Worm (Caenorhabditis elegans): ENCODE results near the gene F20A1.4.

F20A1.4 gene

ce11 chrV:7050153-7050552, 28.5 kb upstream of the F20A1.4 start:
- TF ChIP-seq sem-4 (tag; optimal IDR thresholded peaks at IDR 0.05) (no peak), lin-13 (GFP tag; optimal IDR thresholded peaks at IDR 0.05) (no peak), ceh-16 (tag; optimal IDR thresholded peaks at IDR 0.05) (no peak), nhr-77 (tag; optimal IDR thresholded peaks at IDR 0.05) (no peak), lin-39 (tag; optimal IDR thresholded peaks at IDR 0.05) (no peak)

ce11 chrV:7047512-7047911, 25.8 kb upstream of the F20A1.4 start, which contains the start of gene F20A1.8:
Gene F20A1.8 (minus strand): TSS chrV:7047612.
- no peak for TF ChIP-seq ztf-4 (tag; optimal IDR thresholded peaks at IDR 0.05)
- TF ChIP-seq aly-2 (tag; optimal IDR thresholded peaks at IDR 0.05): no peak
- no peak for TF ChIP-seq unc-62 (GFP tag; optimal IDR thresholded peaks at IDR 0.05)
- no peak for TF ChIP-seq sem-4 (tag; optimal IDR thresholded peaks at IDR 0.05)
- no peak for TF ChIP-seq lin-11 (tag; optimal IDR thresholded peaks at IDR 0.05)

ce11 chrV:7046005-7046404, 24.3 kb upstream of the F20A1.4 start, which contains the start of gene F20A1.2:
Gene F20A1.2 (plus strand): TSS chrV:7046305.
- TF ChIP-seq egl-27 (tag; optimal IDR thresholded peaks at IDR 0.05) (no peak), ztf-4 (tag; optimal IDR thresholded peaks at IDR 0.05) (no peak), unc-39 (tag; optimal IDR thresholded peaks at IDR 0.05) (no peak), blmp-1 (tag; optimal IDR thresholded peaks at IDR 0.05; ENCODE audit: insufficient read depth) (no peak), C34F6.9 (tag; optimal IDR thresholded peaks at IDR 0.05) (no peak)

ce11 chrV:7036475-7036874, 14.8 kb upstream of the F20A1.4 start, which contains the start of gene twk-11:
Gene twk-11 (minus strand): TSS chrV:7036575.
- TF ChIP-seq nhr-77 (tag; optimal IDR thresholded peaks at IDR 0.05) (no peak), nhr-11 (tag; optimal IDR thresholded peaks at IDR 0.05) (no peak), F13H6.1 (tag; optimal IDR thresholded peaks at IDR 0.05) (no peak), fos-1 (tag; optimal IDR thresholded peaks at IDR 0.05) (no peak), sma-9 (GFP tag; optimal IDR thresholded peaks at IDR 0.05) (no peak), sma-9 (tag; optimal IDR thresholded peaks at IDR 0.05) (no peak), egl-27 (tag; optimal IDR thresholded peaks at IDR 0.05) (no peak)

- TF ChIP-seq nhr-11 (tag; optimal IDR thresholded peaks at IDR 0.05): no peak
- TF ChIP-seq skn-1 (tag; optimal IDR thresholded peaks at IDR 0.05): no peak
- no peak for TF ChIP-seq ztf-1 (GFP tag; conservative IDR thresholded peaks at IDR 0.05)
- TF ChIP-seq lin-39 (tag; optimal IDR thresholded peaks at IDR 0.05): no peak
- no peak for TF ChIP-seq peb-1 (tag; optimal IDR thresholded peaks at IDR 0.05)
- no peak for TF ChIP-seq nhr-23 (tag; optimal IDR thresholded peaks at IDR 0.05)
- no peak for TF ChIP-seq unc-55 (GFP tag; optimal IDR thresholded peaks at IDR 0.05)
- no peak for TF ChIP-seq nhr-25 (tag; optimal IDR thresholded peaks at IDR 0.05)
- TF ChIP-seq sma-3 (GFP tag; optimal IDR thresholded peaks at IDR 0.05): no peak
- no peak for TF ChIP-seq blmp-1 (tag; optimal IDR thresholded peaks at IDR 0.05; ENCODE audit: insufficient read depth)
- TF ChIP-seq nhr-6 (tag; optimal IDR thresholded peaks at IDR 0.05): no peak
- TF ChIP-seq lin-13 (GFP tag; optimal IDR thresholded peaks at IDR 0.05): no peak
- no peak for TF ChIP-seq egl-27 (tag; optimal IDR thresholded peaks at IDR 0.05)
- TF ChIP-seq zag-1 (tag; optimal IDR thresholded peaks at IDR 0.05): no peak
- no peak for TF ChIP-seq dmd-4 (tag; optimal IDR thresholded peaks at IDR 0.05)
- no peak for TF ChIP-seq nhr-21 (tag; optimal IDR thresholded peaks at IDR 0.05)
- no peak for TF ChIP-seq lin-11 (tag; optimal IDR thresholded peaks at IDR 0.05)
- no peak for TF ChIP-seq ama-1 (optimal IDR thresholded peaks at IDR 0.05)
Measured at ce11 chrV:7027055-7027454, 5.4 kb upstream of the F20A1.4 start, which contains the start of gene F20A1.6. Gene F20A1.6 (minus strand): TSS chrV:7027155.

ce11 chrV:7022981-7023380, 1.3 kb upstream of the F20A1.4 start:
- TF ChIP-seq blmp-1 (tag; optimal IDR thresholded peaks at IDR 0.05; ENCODE audit: insufficient read depth) (no peak), peb-1 (tag; optimal IDR thresholded peaks at IDR 0.05) (no peak), lin-11 (tag; optimal IDR thresholded peaks at IDR 0.05) (no peak), mbf-1 (tag; optimal IDR thresholded peaks at IDR 0.05) (no peak), nhr-21 (tag; optimal IDR thresholded peaks at IDR 0.05) (no peak), nhr-6 (tag; optimal IDR thresholded peaks at IDR 0.05) (no peak), sma-3 (GFP tag; optimal IDR thresholded peaks at IDR 0.05) (no peak), R02D3.7 (tag; optimal IDR thresholded peaks at IDR 0.05) (no peak), aly-2 (tag; optimal IDR thresholded peaks at IDR 0.05) (no peak)
